Fruit fly (Drosophila melanogaster) whole organism, embryonic: ENCODE results near the gene CG6959.

Source experiments
- B-H2 ChIP-seq: fragments of 200-800 bp; sonication (Bioruptor generic); optimal IDR thresholded peaks from 2 replicates; lab custom pipeline; 2018; ENCODE audit warnings: missing biosample characterization, mild to moderate bottlenecking, missing genetic modification characterization
- BEAF-32 ChIP-seq: fragments of 200-800 bp; sonication (Bioruptor generic); optimal IDR thresholded peaks from 3 replicates; lab custom pipeline; 2017; ENCODE audit warnings: missing biosample characterization, missing genetic modification characterization, mild to moderate bottlenecking, moderate library complexity, missing genetic modification reagents
- CG11093 ChIP-seq: fragments of 200-800 bp; sonication (Bioruptor generic); IDR thresholded peaks from 3 replicates; pipeline ENCODE4 v1.3.6; 2022; ENCODE audit warnings: missing biosample characterization, missing genetic modification characterization
- CG11560 ChIP-seq: fragments of 200-800 bp; sonication (Bioruptor generic); IDR thresholded peaks from 3 replicates; pipeline ENCODE4 v1.3.6; 2022; ENCODE audit warnings: missing biosample characterization, missing genetic modification characterization
- CG12236 ChIP-seq: fragments of 200-800 bp; sonication (Bioruptor generic); optimal IDR thresholded peaks from 2 replicates; lab custom pipeline; 2016; ENCODE audit warnings: missing biosample characterization, missing genetic modification characterization
- CG1233 ChIP-seq: fragments of 200-800 bp; sonication (Bioruptor generic); optimal IDR thresholded peaks from 4 replicates; lab custom pipeline; 2018; ENCODE audit warnings: missing biosample characterization, mild to moderate bottlenecking, missing genetic modification characterization
- CG12659 ChIP-seq: fragments of 200-800 bp; sonication (Bioruptor generic); optimal IDR thresholded peaks from 3 replicates; lab custom pipeline; 2017; ENCODE audit warnings: mild to moderate bottlenecking, missing biosample characterization, missing genetic modification reagents, missing genetic modification characterization
- CG13296 ChIP-seq: fragments of 200-800 bp; sonication (Bioruptor generic); optimal IDR thresholded peaks from 3 replicates; lab custom pipeline; 2018; ENCODE audit warnings: missing biosample characterization, mild to moderate bottlenecking, missing genetic modification characterization
- CG16863 ChIP-seq: fragments of 200-800 bp; sonication (Bioruptor generic); optimal IDR thresholded peaks from 3 replicates; lab custom pipeline; 2016; ENCODE audit warnings: missing biosample characterization, missing genetic modification characterization
- CG17186 ChIP-seq: fragments of 200-800 bp; sonication (Bioruptor generic); optimal IDR thresholded peaks from 3 replicates; lab custom pipeline; 2017; ENCODE audit warnings: missing biosample characterization, missing genetic modification reagents, missing genetic modification characterization
- CG1792 ChIP-seq: fragments of 200-800 bp; sonication (Bioruptor generic); optimal IDR thresholded peaks from 2 replicates; lab custom pipeline; 2016; ENCODE audit warnings: missing biosample characterization, missing genetic modification characterization
- CG2712 ChIP-seq: fragments of 200-800 bp; optimal IDR thresholded peaks from 3 replicates; lab custom pipeline; 2019; ENCODE audit warnings: missing biosample characterization, mild to moderate bottlenecking, missing genetic modification characterization, moderate library complexity
- CG31441 ChIP-seq: fragments of 200-800 bp; sonication (Bioruptor generic); IDR thresholded peaks from 2 replicates; pipeline ENCODE4 v1.3.6; 2022; ENCODE audit warnings: missing biosample characterization, missing genetic modification characterization
- CG6654 ChIP-seq: fragments of 200-800 bp; sonication (Bioruptor generic); optimal IDR thresholded peaks from 2 replicates; lab custom pipeline; 2017; ENCODE audit warnings: missing biosample characterization, mild to moderate bottlenecking, missing genetic modification characterization
- CG7372 ChIP-seq: fragments of 200-800 bp; sonication (Bioruptor generic); IDR thresholded peaks from 2 replicates; pipeline ENCODE4 v1.3.6; 2022; ENCODE audit warnings: missing biosample characterization, missing genetic modification characterization
- CG8281 ChIP-seq: fragments of 200-800 bp; sonication (Bioruptor generic); optimal IDR thresholded peaks from 2 replicates; lab custom pipeline; 2018; ENCODE audit warnings: missing biosample characterization, mild to moderate bottlenecking, missing genetic modification characterization, moderate library complexity
- CG9817 ChIP-seq: fragments of 200-800 bp; sonication (Bioruptor generic); optimal IDR thresholded peaks from 2 replicates; lab custom pipeline; 2018; ENCODE audit warnings: missing biosample characterization, mild to moderate bottlenecking, missing genetic modification characterization, moderate library complexity
- Dbx ChIP-seq: fragments of 200-800 bp; sonication (Bioruptor generic); IDR thresholded peaks from 3 replicates; pipeline ENCODE4 v1.3.6; 2022; ENCODE audit warnings: missing biosample characterization, missing genetic modification characterization
- Dp ChIP-seq: fragments of 200-800 bp; sonication (Bioruptor generic); optimal IDR thresholded peaks from 2 replicates; lab custom pipeline; 2018; ENCODE audit warnings: missing biosample characterization, mild to moderate bottlenecking, missing genetic modification characterization, moderate library complexity
- Fer2 ChIP-seq: fragments of 200-800 bp; sonication (Bioruptor generic); optimal IDR thresholded peaks from 2 replicates; lab custom pipeline; 2018; ENCODE audit warnings: missing biosample characterization, mild to moderate bottlenecking, missing genetic modification characterization, moderate library complexity
- Hr51 ChIP-seq, 2 experiments: fragments of 200-800 bp; sonication (Bioruptor generic); optimal IDR thresholded peaks; 2 replicates in 1 of 2; 3 replicates in 1 of 2; lab custom pipeline; 2016 to 2018; ENCODE audit warnings: missing biosample characterization in 2 of 2, missing genetic modification characterization in 2 of 2, mild to moderate bottlenecking in 1 of 2, moderate library complexity in 1 of 2
- Jarid2 ChIP-seq: fragments of 200-800 bp; sonication (Bioruptor generic); optimal IDR thresholded peaks from 3 replicates; lab custom pipeline; 2017; ENCODE audit warnings: mild to moderate bottlenecking, missing biosample characterization, missing genetic modification reagents, missing genetic modification characterization
- Med ChIP-seq: fragments of 200-800 bp; sonication (Bioruptor generic); peaks from one replicate; lab custom pipeline; 2016; ENCODE audit warnings: missing biosample characterization, missing genetic modification characterization, mild to moderate bottlenecking, inconsistent platforms, moderate library complexity
- Mrtf ChIP-seq: fragments of 200-800 bp; sonication (Bioruptor generic); IDR thresholded peaks from 3 replicates; pipeline ENCODE4 v1.3.6; 2022; ENCODE audit warnings: missing biosample characterization, missing genetic modification characterization
- Six4 ChIP-seq: fragments of 200-800 bp; sonication (Bioruptor generic); optimal IDR thresholded peaks from 2 replicates; lab custom pipeline; 2016; ENCODE audit warnings: missing biosample characterization, missing genetic modification characterization
- Sox102F ChIP-seq: fragments of 200-800 bp; sonication (Bioruptor generic); optimal IDR thresholded peaks from 2 replicates; lab custom pipeline; 2018; ENCODE audit warnings: missing biosample characterization, mild to moderate bottlenecking, missing genetic modification characterization, moderate library complexity
- Xrp1 ChIP-seq: fragments of 200-800 bp; sonication (Bioruptor generic); IDR thresholded peaks from 2 replicates; pipeline ENCODE4 v1.3.6; 2022; ENCODE audit warnings: missing biosample characterization, missing genetic modification characterization
- al ChIP-seq: fragments of 200-800 bp; sonication (Bioruptor generic); IDR thresholded peaks from 2 replicates; pipeline ENCODE4 v1.3.6; 2022; ENCODE audit warnings: missing biosample characterization, missing genetic modification characterization
- ap ChIP-seq: fragments of 200-800 bp; sonication (Bioruptor generic); IDR thresholded peaks from 2 replicates; pipeline ENCODE4 v1.3.6; 2022; ENCODE audit warnings: missing biosample characterization, missing genetic modification characterization
- ase ChIP-seq: fragments of 200-800 bp; sonication (Bioruptor generic); IDR thresholded peaks from 3 replicates; pipeline ENCODE4 v1.3.6; 2022; ENCODE audit warnings: missing biosample characterization, missing genetic modification characterization
- crol ChIP-seq: fragments of 200-800 bp; sonication (Bioruptor generic); IDR thresholded peaks from 2 replicates; pipeline ENCODE4 v1.3.6; 2022; ENCODE audit warnings: missing biosample characterization, missing genetic modification characterization
- dmrt11E ChIP-seq: fragments of 200-800 bp; sonication (Bioruptor generic); optimal IDR thresholded peaks from 3 replicates; lab custom pipeline; 2018; ENCODE audit warnings: missing biosample characterization, mild to moderate bottlenecking, missing genetic modification characterization, moderate library complexity
- ems ChIP-seq: fragments of 200-800 bp; sonication (Bioruptor generic); optimal IDR thresholded peaks from 3 replicates; lab custom pipeline; 2016; ENCODE audit warnings: missing biosample characterization, missing genetic modification characterization
- grau ChIP-seq: fragments of 200-800 bp; optimal IDR thresholded peaks from 3 replicates; lab custom pipeline; 2019; ENCODE audit warnings: missing biosample characterization, mild to moderate bottlenecking, missing genetic modification characterization, moderate library complexity
- jumu ChIP-seq: fragments of 200-800 bp; sonication (Bioruptor generic); optimal IDR thresholded peaks from 3 replicates; lab custom pipeline; 2016; ENCODE audit warnings: missing biosample characterization, missing genetic modification characterization
- luna ChIP-seq: fragments of 200-800 bp; sonication (Bioruptor generic); optimal IDR thresholded peaks from 2 replicates; lab custom pipeline; 2016; ENCODE audit warnings: missing biosample characterization, missing genetic modification characterization
- maf-S ChIP-seq: fragments of 200-800 bp; sonication (Bioruptor generic); optimal IDR thresholded peaks from 2 replicates; lab custom pipeline; 2016; ENCODE audit warnings: missing biosample characterization, missing genetic modification characterization
- mam ChIP-seq: fragments of 200-800 bp; sonication (Bioruptor generic); optimal IDR thresholded peaks from 3 replicates; lab custom pipeline; 2016; ENCODE audit warnings: missing biosample characterization, missing genetic modification characterization
- nau ChIP-seq: fragments of 200-800 bp; sonication (Bioruptor generic); optimal IDR thresholded peaks from 3 replicates; lab custom pipeline; 2017; ENCODE audit warnings: missing biosample characterization, mild to moderate bottlenecking, missing genetic modification characterization, missing genetic modification reagents
- nmo ChIP-seq: fragments of 200-800 bp; sonication (Bioruptor generic); optimal IDR thresholded peaks from 2 replicates; lab custom pipeline; 2018; ENCODE audit warnings: missing biosample characterization, mild to moderate bottlenecking, missing genetic modification characterization, moderate library complexity
- pho ChIP-seq: fragments of 200-800 bp; sonication (Bioruptor generic); optimal IDR thresholded peaks from 2 replicates; lab custom pipeline; 2016; ENCODE audit warnings: missing biosample characterization, missing genetic modification characterization
- repo ChIP-seq: fragments of 200-800 bp; sonication (Bioruptor generic); optimal IDR thresholded peaks from 2 replicates; lab custom pipeline; 2016; ENCODE audit warnings: missing biosample characterization, missing genetic modification characterization
- ro ChIP-seq: fragments of 200-800 bp; sonication (Bioruptor generic); IDR thresholded peaks from 2 replicates; pipeline ENCODE4 v1.3.6; 2022; ENCODE audit warnings: missing biosample characterization, missing genetic modification characterization
- salm ChIP-seq: fragments of 200-800 bp; sonication (Bioruptor generic); optimal IDR thresholded peaks from 2 replicates; lab custom pipeline; 2018; ENCODE audit warnings: missing biosample characterization, mild to moderate bottlenecking, missing genetic modification characterization
- scrt ChIP-seq: fragments of 200-800 bp; sonication (Bioruptor generic); optimal IDR thresholded peaks from 2 replicates; lab custom pipeline; 2018; ENCODE audit warnings: missing biosample characterization, mild to moderate bottlenecking, missing genetic modification characterization, moderate library complexity
- stc ChIP-seq: fragments of 200-800 bp; sonication (Bioruptor generic); IDR thresholded peaks from 2 replicates; pipeline ENCODE4 v1.3.6; 2022; ENCODE audit warnings: missing biosample characterization, missing genetic modification characterization
- trh ChIP-seq: fragments of 200-800 bp; sonication (Bioruptor generic); optimal IDR thresholded peaks from 2 replicates; lab custom pipeline; 2016; ENCODE audit warnings: missing biosample characterization, missing genetic modification characterization
- tup ChIP-seq: fragments of 200-800 bp; sonication (Bioruptor generic); optimal IDR thresholded peaks from 2 replicates; lab custom pipeline; 2016; ENCODE audit warnings: missing biosample characterization, mild to moderate bottlenecking, missing genetic modification characterization, moderate library complexity
- twi ChIP-seq: fragments of 200-800 bp; optimal IDR thresholded peaks from 2 replicates; lab custom pipeline; 2019; ENCODE audit warnings: missing biosample characterization, mild to moderate bottlenecking, missing genetic modification characterization, moderate library complexity

Gene CG6959

dm6 chr3R:11849378-11850249, 19.6 kb downstream of the CG6959 start (continued):
- peak; percentile 36 to 84 for TF ChIP-seq Hr51 (GFP tag; optimal IDR thresholded peaks at IDR 0.05; lab: Kevin White, UChicago)
- no peak for TF ChIP-seq CG13296 (GFP tag; lab: Kevin White, UChicago)
- TF ChIP-seq CG9817 (tag; lab: Kevin White, UChicago) = peak; percentile 66
- TF ChIP-seq CG1233 (GFP tag; lab: Kevin White, UChicago) = peak; percentile 82
- peak; percentile 44 for TF ChIP-seq pho
- no peak for TF ChIP-seq BEAF-32 (GFP tag; lab: Kevin White, UChicago)
- peak; percentile 88 for TF ChIP-seq ems
- peak; percentile 23 for TF ChIP-seq Fer2 (tag; lab: Kevin White, UChicago)
- TF ChIP-seq CG1792 (GFP tag; lab: Kevin White, UChicago) = peak; percentile 80
- peak; percentile 78 for TF ChIP-seq CG6654
- TF ChIP-seq B-H2 (GFP tag; lab: Kevin White, UChicago) = no peak
- peak; percentile 93 for TF ChIP-seq jumu (GFP tag; lab: Kevin White, UChicago)
- peak; percentile 90 for TF ChIP-seq CG16863
- TF ChIP-seq nmo (GFP tag; lab: Kevin White, UChicago) = peak; percentile 95
- peak; percentile 52 for TF ChIP-seq tup (GFP tag; lab: Kevin White, UChicago)
- TF ChIP-seq Sox102F (GFP tag; lab: Kevin White, UChicago) = peak; percentile 97
- TF ChIP-seq luna (GFP tag; lab: Kevin White, UChicago) = no peak
- TF ChIP-seq Med (GFP tag; lab: Kevin White, UChicago) = peak; percentile 97
- TF ChIP-seq crol (GFP tag; lab: Robert Waterston, UW) = peak; percentile 96
- TF ChIP-seq CG17186 (GFP tag; lab: Kevin White, UChicago) = peak; percentile 90
- TF ChIP-seq CG8281 (tag; lab: Kevin White, UChicago) = peak; percentile 79
- peak; percentile 82 for TF ChIP-seq grau (tag; lab: Kevin White, UChicago)
- TF ChIP-seq CG12236 (GFP tag; lab: Kevin White, UChicago) = peak; percentile 82
- TF ChIP-seq salm = peak; percentile 89
- TF ChIP-seq trh (GFP tag; lab: Kevin White, UChicago) = peak; percentile 84
- TF ChIP-seq Mrtf (GFP tag; lab: Robert Waterston, UW) = peak; percentile 86
- peak; percentile 96 for TF ChIP-seq CG2712 (tag; lab: Kevin White, UChicago)
- TF ChIP-seq ro = peak; percentile 73
- peak; percentile 60 for TF ChIP-seq scrt (GFP tag; lab: Kevin White, UChicago)
- peak; percentile 65 for TF ChIP-seq mam (GFP tag; lab: Kevin White, UChicago)
- TF ChIP-seq dmrt11E (tag; lab: Kevin White, UChicago) = peak; percentile 85
- TF ChIP-seq CG7372 = peak; percentile 63
- TF ChIP-seq CG11093 (GFP tag; lab: Robert Waterston, UW) = peak; percentile 92
- TF ChIP-seq Xrp1 = peak; percentile 95
- TF ChIP-seq Dp = no peak
- TF ChIP-seq CG31441 = peak; percentile 94
- TF ChIP-seq Dbx (GFP tag; lab: Robert Waterston, UW) = no peak
- TF ChIP-seq ap (GFP tag; lab: Robert Waterston, UW) = peak; percentile 89
- TF ChIP-seq nau (GFP tag; lab: Kevin White, UChicago) = peak; percentile 88
- peak; percentile 62 for TF ChIP-seq Jarid2 (GFP tag; lab: Kevin White, UChicago)
- TF ChIP-seq al (GFP tag; lab: Robert Waterston, UW) = no peak
- peak; percentile 81 for TF ChIP-seq CG12659 (GFP tag; lab: Kevin White, UChicago)
- TF ChIP-seq CG11560 (tag; lab: Robert Waterston, UW) = peak; percentile 66
- peak; percentile 86 for TF ChIP-seq stc
- peak; percentile 79 for TF ChIP-seq maf-S (GFP tag; lab: Kevin White, UChicago)
- peak; percentile 87 for TF ChIP-seq twi
- peak; percentile 88 for TF ChIP-seq repo (GFP tag; lab: Kevin White, UChicago)
- TF ChIP-seq ase (GFP tag; lab: Robert Waterston, UW) = peak; percentile 90
- TF ChIP-seq Six4 (GFP tag; lab: Kevin White, UChicago) = peak; percentile 92
